Worm (Caenorhabditis elegans) whole organism, late embryonic: ENCODE results near the gene Y69A2AR.18.

Experiments used
- F13H6.1 ChIP-seq: sonication (generic microtip); optimal IDR thresholded peaks from 2 replicates; lab custom pipeline; 2016; ENCODE audit warnings: missing genetic modification characterization, missing compliant biosample characterization
- ama-1 ChIP-seq: fragments of 150-350 bp; optimal IDR thresholded peaks from 2 replicates; lab custom pipeline; 2014
- ceh-6 ChIP-seq: fragments of 200-800 bp; sonication (Bioruptor generic); optimal IDR thresholded peaks from 2 replicates; lab custom pipeline; 2018; ENCODE audit warnings: mild to moderate bottlenecking, missing genetic modification characterization, missing compliant biosample characterization
- che-1 ChIP-seq: sonication (generic microtip); optimal IDR thresholded peaks from 2 replicates; lab custom pipeline; 2016; ENCODE audit warnings: mild to moderate bottlenecking, missing genetic modification characterization, missing compliant biosample characterization
- eyg-1 ChIP-seq: sonication (generic microtip); optimal IDR thresholded peaks from 2 replicates; lab custom pipeline; 2016; ENCODE audit warnings: missing genotype, missing genetic modification characterization, missing compliant biosample characterization
- lin-11 ChIP-seq: fragments of 200-800 bp; sonication (Bioruptor generic); optimal IDR thresholded peaks from 2 replicates; lab custom pipeline; 2018; ENCODE audit warnings: mild to moderate bottlenecking, missing genetic modification characterization, missing compliant biosample characterization
- madf-2 ChIP-seq: sonication (generic microtip); optimal IDR thresholded peaks from 2 replicates; lab custom pipeline; 2017; ENCODE audit warnings: missing genetic modification characterization, missing compliant biosample characterization
- nfya-1 ChIP-seq: sonication (generic microtip); optimal IDR thresholded peaks from 2 replicates; lab custom pipeline; 2017; ENCODE audit warnings: missing genetic modification characterization, mild to moderate bottlenecking, missing compliant biosample characterization, antibody characterized with exemption, moderate library complexity
- nhr-11 ChIP-seq: fragments of 150-350 bp; optimal IDR thresholded peaks from 2 replicates; lab custom pipeline; 2014; ENCODE audit warnings: missing biosample characterization, missing genetic modification characterization
- pha-2 ChIP-seq: sonication (generic microtip); optimal IDR thresholded peaks from 2 replicates; lab custom pipeline; 2017; ENCODE audit warnings: mild to moderate bottlenecking, missing genetic modification characterization, missing compliant biosample characterization
- pha-4 ChIP-seq: fragments of 150-350 bp; optimal IDR thresholded peaks from 2 replicates; lab custom pipeline; 2018; ENCODE audit warnings: missing biosample characterization, missing genetic modification reagents, missing genetic modification characterization
- rnt-1 ChIP-seq: sonication (generic microtip); optimal IDR thresholded peaks from 2 replicates; lab custom pipeline; 2016; ENCODE audit warnings: missing genetic modification characterization, missing compliant biosample characterization
- tbx-2 ChIP-seq: sonication (generic microtip); optimal IDR thresholded peaks from 2 replicates; lab custom pipeline; 2016; ENCODE audit warnings: missing genetic modification characterization, missing compliant biosample characterization
- unc-3 ChIP-seq, 2 experiments: fragments of 200-800 bp in 1 of 2; sonication (Bioruptor generic) in 1 of 2; sonication (generic microtip) in 1 of 2; conservative IDR thresholded peaks in 1 of 2; optimal IDR thresholded peaks in 1 of 2; 2 replicates each; pipeline versions ENCODE4 v1.3.6 to Lab custom; 2016 to 2022; ENCODE audit warnings: missing compliant biosample characterization in 2 of 2, missing genetic modification characterization in 2 of 2, missing genetic modification reagents in 1 of 2

ce11 chrIV:2476386-2476785 lies 19.1 kb upstream of the Y69A2AR.18 start, which contains the start of gene grd-16:
- no peak for TF ChIP-seq pha-4 (tag; lab: Kevin White, UChicago)
- no peak for TF ChIP-seq nhr-11
- no peak for TF ChIP-seq pha-2
- TF ChIP-seq eyg-1 (tag; lab: Kevin White, UChicago): no peak
- TF ChIP-seq lin-11 (tag; lab: Kevin White, UChicago): no peak
- TF ChIP-seq unc-3 (GFP tag; conservative IDR thresholded peaks at IDR 0.05; lab: Robert Waterston, UW): no peak
- no peak for TF ChIP-seq unc-3 (tag; optimal IDR thresholded peaks at IDR 0.05; lab: Kevin White, UChicago)
- no peak for TF ChIP-seq F13H6.1 (tag; lab: Kevin White, UChicago)
- no peak for TF ChIP-seq ama-1 (lab: Kevin White, UChicago)
- TF ChIP-seq madf-2 (tag; lab: Kevin White, UChicago): no peak
- no peak for TF ChIP-seq ceh-6 (GFP tag; lab: Kevin White, UChicago)
- no peak for TF ChIP-seq tbx-2 (tag; lab: Kevin White, UChicago)
- TF ChIP-seq rnt-1 (tag; lab: Kevin White, UChicago): no peak
- no peak for TF ChIP-seq nfya-1
- TF ChIP-seq che-1: no peak
